Fruit fly (Drosophila melanogaster): ENCODE results near the gene Ncoa6.

The Ncoa6 gene

dm6 chr2L:5286572-5286971, 39.9 kb downstream of the Ncoa6 start:
- TF ChIP-seq tai (GFP tag; optimal IDR thresholded peaks at IDR 0.05) (no peak), fru (GFP tag; optimal IDR thresholded peaks at IDR 0.05) (no peak), Myc (optimal IDR thresholded peaks at IDR 0.05) (no peak), Dif (GFP tag; optimal IDR thresholded peaks at IDR 0.05; ENCODE audit: partially characterized antibody) (no peak), usp (GFP tag; optimal IDR thresholded peaks at IDR 0.05) (no peak), Jra (GFP tag; optimal IDR thresholded peaks at IDR 0.05) (no peak), dsf (GFP tag; optimal IDR thresholded peaks at IDR 0.05; ENCODE audit: borderline replicate concordance) (no peak), rgr (GFP tag; optimal IDR thresholded peaks at IDR 0.05) (no peak), HLH106 (tag; optimal IDR thresholded peaks at IDR 0.05) (no peak), CG9705 (GFP tag; optimal IDR thresholded peaks at IDR 0.05) (no peak), N (GFP tag; optimal IDR thresholded peaks at IDR 0.05) (no peak), Hr83 (GFP tag; optimal IDR thresholded peaks at IDR 0.05; ENCODE audit: poor library complexity, severe bottlenecking) (no peak), sv (GFP tag; optimal IDR thresholded peaks at IDR 0.05) (no peak), foxo (GFP tag; optimal IDR thresholded peaks at IDR 0.05) (no peak), dmrt93B (GFP tag; optimal IDR thresholded peaks at IDR 0.05) (no peak), Hr78 (GFP tag; optimal IDR thresholded peaks at IDR 0.05) (no peak), h (GFP tag; optimal IDR thresholded peaks at IDR 0.05) (no peak), Dfd (GFP tag; optimal IDR thresholded peaks at IDR 0.05) (no peak), Mio (GFP tag; optimal IDR thresholded peaks at IDR 0.05) (no peak)

dm6 chr2L:5285860-5286259, 40.6 kb downstream of the Ncoa6 start:
- TF ChIP-seq sage (GFP tag; optimal IDR thresholded peaks at IDR 0.05) (no peak), Jra (GFP tag; optimal IDR thresholded peaks at IDR 0.05) (no peak)

dm6 chr2L:5284820-5285219, 41.7 kb downstream of the Ncoa6 start:
- TF ChIP-seq GATAd (GFP tag; optimal IDR thresholded peaks at IDR 0.05) (no peak), pan (optimal IDR thresholded peaks at IDR 0.05) (no peak), brk (GFP tag; optimal IDR thresholded peaks at IDR 0.05) (no peak), Myc (optimal IDR thresholded peaks at IDR 0.05) (no peak)

- TF ChIP-seq usp (GFP tag; optimal IDR thresholded peaks at IDR 0.05), result no peak
- no peak for TF ChIP-seq CrebA (GFP tag; optimal IDR thresholded peaks at IDR 0.05; ENCODE audit: borderline replicate concordance)
- TF ChIP-seq h (GFP tag; optimal IDR thresholded peaks at IDR 0.05), result peak; percentile 22
- no peak for TF ChIP-seq foxo (GFP tag; optimal IDR thresholded peaks at IDR 0.05)
- peak; percentile 24 for TF ChIP-seq CG9705 (GFP tag; optimal IDR thresholded peaks at IDR 0.05)
- TF ChIP-seq CG32264 (GFP tag; optimal IDR thresholded peaks at IDR 0.05), result no peak
- TF ChIP-seq OdsH (GFP tag; optimal IDR thresholded peaks at IDR 0.05), result peak; percentile 35
- no peak for TF ChIP-seq pan (optimal IDR thresholded peaks at IDR 0.05)
- TF ChIP-seq woc (GFP tag; optimal IDR thresholded peaks at IDR 0.05), result peak; percentile 85
- TF ChIP-seq Dif (GFP tag; optimal IDR thresholded peaks at IDR 0.05; ENCODE audit: partially characterized antibody), result no peak
- TF ChIP-seq HLH106 (tag; optimal IDR thresholded peaks at IDR 0.05), result peak; percentile 50
- peak; percentile 4 for TF ChIP-seq br (GFP tag; optimal IDR thresholded peaks at IDR 0.05)
- TF ChIP-seq dmrt93B (GFP tag; optimal IDR thresholded peaks at IDR 0.05), result no peak
- TF ChIP-seq GATAd (GFP tag; optimal IDR thresholded peaks at IDR 0.05), result no peak
- no peak for TF ChIP-seq Hr78 (GFP tag; optimal IDR thresholded peaks at IDR 0.05)
- TF ChIP-seq dl (GFP tag; optimal IDR thresholded peaks at IDR 0.05; ENCODE audit: insufficient read depth in 1 of 2, partially characterized antibody in 2 of 2), result no peak
- TF ChIP-seq rgr (GFP tag; optimal IDR thresholded peaks at IDR 0.05), result peak; percentile 34
- no peak for TF ChIP-seq lola (GFP tag; optimal IDR thresholded peaks at IDR 0.05)
- peak; percentile 18 for TF ChIP-seq ey (GFP tag; optimal IDR thresholded peaks at IDR 0.05)
- TF ChIP-seq Hr83 (GFP tag; optimal IDR thresholded peaks at IDR 0.05; ENCODE audit: poor library complexity, severe bottlenecking), result peak; percentile 75
- no peak for TF ChIP-seq Vsx2 (GFP tag; optimal IDR thresholded peaks at IDR 0.05; ENCODE audit: partially characterized antibody)
- TF ChIP-seq dsf (GFP tag; optimal IDR thresholded peaks at IDR 0.05; ENCODE audit: borderline replicate concordance), result no peak
- TF ChIP-seq Abd-B (GFP tag; optimal IDR thresholded peaks at IDR 0.05), result no peak
- TF ChIP-seq Hnf4 (GFP tag; optimal IDR thresholded peaks at IDR 0.05), result no peak
- TF ChIP-seq Myc (optimal IDR thresholded peaks at IDR 0.05), result peak; percentile 72
- TF ChIP-seq psq (GFP tag; optimal IDR thresholded peaks at IDR 0.05), result peak; percentile 13
- TF ChIP-seq Mio (GFP tag; optimal IDR thresholded peaks at IDR 0.05), result no peak
- peak; percentile 14 for TF ChIP-seq sv (GFP tag; optimal IDR thresholded peaks at IDR 0.05)
- no peak for TF ChIP-seq Jra (GFP tag; optimal IDR thresholded peaks at IDR 0.05)
- TF ChIP-seq Rel (GFP tag; optimal IDR thresholded peaks at IDR 0.05), result no peak
- TF ChIP-seq Rel (tag; optimal IDR thresholded peaks at IDR 0.05), result peak; percentile 94
- peak; percentile 79 for TF ChIP-seq fru (GFP tag; optimal IDR thresholded peaks at IDR 0.05)
- no peak for TF ChIP-seq brk (GFP tag; optimal IDR thresholded peaks at IDR 0.05)
- TF ChIP-seq Dfd (GFP tag; optimal IDR thresholded peaks at IDR 0.05), result no peak
- TF ChIP-seq tai (GFP tag; optimal IDR thresholded peaks at IDR 0.05), result no peak
- TF ChIP-seq jim (GFP tag; optimal IDR thresholded peaks at IDR 0.05), result peak; percentile 43
- TF ChIP-seq Sp1 (GFP tag; optimal IDR thresholded peaks at IDR 0.05), result peak; percentile 24
- no peak for TF ChIP-seq N (GFP tag; optimal IDR thresholded peaks at IDR 0.05)
- TF ChIP-seq sage (GFP tag; optimal IDR thresholded peaks at IDR 0.05), result no peak
Measured at dm6 chr2L:5278309-5279130, 48.0 kb downstream of the Ncoa6 start, which contains the start of the genes Nin and Bub1. Gene Nin, minus strand, starts transcription at chr2L:5278548. Gene Bub1, plus strand, starts transcription at chr2L:5278865.
